Worm (Caenorhabditis elegans) whole organism, young adult: Measurements from ENCODE around the gene gid-2.

Source experiments
- Y95B8A.8 ChIP-seq: fragments of 200-800 bp; sonication (Bioruptor generic); IDR thresholded peaks from 2 replicates; pipeline ENCODE4 v1.3.6; 2022; ENCODE audit warnings: missing genetic modification reagents, missing genetic modification characterization, missing compliant biosample characterization
- ama-1 ChIP-seq, 3 experiments: fragments of 150-350 bp in 1 of 3; sonication (generic microtip) in 2 of 3; optimal IDR thresholded peaks; 2 replicates each; lab custom pipeline; 2014 to 2018; ENCODE audit warnings: missing biosample characterization in 2 of 3, missing genetic modification characterization in 2 of 3, missing genetic modification reagents in 2 of 3
- efl-1 ChIP-seq: fragments of 150-350 bp; optimal IDR thresholded peaks from 2 replicates; lab custom pipeline; 2014; ENCODE audit warnings: missing biosample characterization, missing genetic modification reagents, missing genetic modification characterization
- lin-35 ChIP-seq, 3 experiments: fragments of 150-350 bp in 2 of 3; sonication (generic microtip) in 1 of 3; optimal IDR thresholded peaks; 2 replicates each; lab custom pipeline; 2014 to 2018; ENCODE audit warnings: missing biosample characterization in 3 of 3, missing genetic modification characterization in 3 of 3, missing genetic modification reagents in 3 of 3
- madf-8 ChIP-seq: fragments of 200-800 bp; sonication (Bioruptor generic); conservative IDR thresholded peaks from 2 replicates; pipeline ENCODE4 v1.3.6; 2022; ENCODE audit warnings: missing genetic modification reagents, missing genetic modification characterization, missing compliant biosample characterization

- TF ChIP-seq Y95B8A.8: no peak
- no peak for TF ChIP-seq efl-1
- TF ChIP-seq ama-1 (optimal IDR thresholded peaks at IDR 0.05; lab: Kevin White, UChicago): no peak
- TF ChIP-seq ama-1 (GFP tag; optimal IDR thresholded peaks at IDR 0.05; lab: Kevin White, UChicago): no peak
- no peak for TF ChIP-seq lin-35 (GFP tag; optimal IDR thresholded peaks at IDR 0.05; lab: Kevin White, UChicago)
- no peak for TF ChIP-seq madf-8 (GFP tag; lab: Robert Waterston, UW)
These were observed 21.0 kb upstream of the gid-2 start, which contains the start of gene fox-1 for ce11 chrX:2459793-2460192.
